Fruit fly (Drosophila melanogaster): ENCODE measurements around the gene RabGGTb.

dm6 chr2L:2884683-2885502, 6.0 kb downstream of the RabGGTb start:
- TF ChIP-seq h (optimal IDR thresholded peaks at IDR 0.05), result no peak
- TF ChIP-seq Sin3A (optimal IDR thresholded peaks at IDR 0.05), result no peak
- no peak for TF ChIP-seq psq (optimal IDR thresholded peaks at IDR 0.05)

Measured in Kc167 (cell line).